Worm (Caenorhabditis elegans): ENCODE measurements around the gene grd-11.

ce11 chrV:20383065-20383609 lies 26.6 kb downstream of the grd-11 start, which contains the start of gene K02E2.11:
- TF ChIP-seq sea-1 (GFP tag; conservative IDR thresholded peaks at IDR 0.05) = no peak
- TF ChIP-seq hmbx-1 (tag; optimal IDR thresholded peaks at IDR 0.05) = no peak
- TF ChIP-seq tbx-11 (GFP tag; IDR thresholded peaks at IDR 0.05) = no peak
- peak; percentile 69 for TF ChIP-seq F13C5.2 (tag; optimal IDR thresholded peaks at IDR 0.05)
- no peak for TF ChIP-seq ama-1 (optimal IDR thresholded peaks at IDR 0.05)
- no peak for TF ChIP-seq aly-1 (tag; optimal IDR thresholded peaks at IDR 0.05)
- no peak for TF ChIP-seq tra-4 (tag; optimal IDR thresholded peaks at IDR 0.05)
- TF ChIP-seq hmg-4 (GFP tag; optimal IDR thresholded peaks at IDR 0.05) = peak; percentile 3
- TF ChIP-seq ceh-13 (GFP tag; optimal IDR thresholded peaks at IDR 0.05) = no peak
- no peak for TF ChIP-seq flt-1 (GFP tag; IDR thresholded peaks at IDR 0.05)
- no peak for TF ChIP-seq tbx-37 (GFP tag; conservative IDR thresholded peaks at IDR 0.05)

Data from whole organism, early embryonic.